Worm (Caenorhabditis elegans): ENCODE data around the gene F20B6.6.
A peak's percentile ranks its signal among the peaks of the same experiment; 100 is the strongest.

The F20B6.6 gene

DNA sequence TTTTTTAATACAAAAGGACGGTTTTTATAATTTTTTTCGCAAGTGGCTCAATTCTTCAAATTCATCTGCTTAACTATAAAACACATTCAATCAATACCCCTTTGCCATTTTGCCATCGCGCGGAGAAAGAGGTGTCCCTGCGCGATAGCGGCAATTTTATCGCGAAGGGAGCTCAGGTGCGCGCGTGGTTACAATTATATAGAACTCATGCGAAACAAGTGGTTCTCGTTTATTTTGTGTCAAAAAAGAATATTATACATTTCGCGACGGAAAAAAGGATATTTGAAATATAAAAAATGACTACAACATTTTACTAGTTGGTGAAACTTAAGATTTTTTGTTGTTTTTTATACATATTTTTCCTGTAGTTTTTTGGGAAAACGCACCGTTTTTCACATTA, 7.1 kb upstream of the F20B6.6 start (continued):
- TF ChIP-seq fkh-10 (GFP tag; optimal IDR thresholded peaks at IDR 0.05): peak; percentile 68
- TF ChIP-seq hlh-8 (tag; optimal IDR thresholded peaks at IDR 0.05): peak; percentile 79
- TF ChIP-seq Y22D7AL.16 (tag; optimal IDR thresholded peaks at IDR 0.05): no peak
- TF ChIP-seq lin-11 (tag; optimal IDR thresholded peaks at IDR 0.05): peak; percentile 55
- peak; percentile 35 for TF ChIP-seq hlh-6 (tag; optimal IDR thresholded peaks at IDR 0.05)
- peak; percentile 40 for TF ChIP-seq C38D4.7 (GFP tag; optimal IDR thresholded peaks at IDR 0.05)
- no peak for TF ChIP-seq pag-3 (tag; optimal IDR thresholded peaks at IDR 0.05; ENCODE audit: borderline replicate concordance)
- peak; percentile 37 for TF ChIP-seq pqm-1 (tag; optimal IDR thresholded peaks at IDR 0.05)
- peak; percentile 91 for TF ChIP-seq ceh-14 (tag; optimal IDR thresholded peaks at IDR 0.05)
- TF ChIP-seq hlh-15 (tag; optimal IDR thresholded peaks at IDR 0.05): peak; percentile 16
- TF ChIP-seq ceh-31 (tag; optimal IDR thresholded peaks at IDR 0.05): peak; percentile 98
- no peak for TF ChIP-seq zip-5 (tag; optimal IDR thresholded peaks at IDR 0.05)
- TF ChIP-seq pros-1 (tag; optimal IDR thresholded peaks at IDR 0.05): peak; percentile 94
- TF ChIP-seq dmd-4 (tag; optimal IDR thresholded peaks at IDR 0.05; ENCODE audit: borderline replicate concordance): peak; percentile 76
- TF ChIP-seq K09A11.1 (tag; optimal IDR thresholded peaks at IDR 0.05; ENCODE audit: insufficient read depth): peak; percentile 85
- peak; percentile 52 for TF ChIP-seq ets-4 (tag; optimal IDR thresholded peaks at IDR 0.05)
- TF ChIP-seq rnt-1 (tag; optimal IDR thresholded peaks at IDR 0.05): peak; percentile 94
- TF ChIP-seq ceh-6 (GFP tag; optimal IDR thresholded peaks at IDR 0.05): peak; percentile 70
- peak; percentile 66 for TF ChIP-seq pha-2 (tag; optimal IDR thresholded peaks at IDR 0.05)
- peak; percentile 73 for TF ChIP-seq sox-4 (tag; optimal IDR thresholded peaks at IDR 0.05)
- no peak for TF ChIP-seq K02D7.2 (tag; optimal IDR thresholded peaks at IDR 0.05)
- TF ChIP-seq sox-2 (GFP tag; IDR thresholded peaks at IDR 0.05): peak; percentile 80
- peak; percentile 95 for TF ChIP-seq unc-42 (tag; optimal IDR thresholded peaks at IDR 0.05)
- TF ChIP-seq ceh-45 (GFP tag; IDR thresholded peaks at IDR 0.05): peak; percentile 75
- TF ChIP-seq unc-55 (GFP tag; optimal IDR thresholded peaks at IDR 0.05): peak; percentile 82
- peak; percentile 42 for TF ChIP-seq lim-6 (tag; optimal IDR thresholded peaks at IDR 0.05)
- peak; percentile 72 for TF ChIP-seq pat-9 (tag; optimal IDR thresholded peaks at IDR 0.05)
- peak; percentile 100 for TF ChIP-seq sdc-2 (tag; optimal IDR thresholded peaks at IDR 0.05)
- no peak for TF ChIP-seq ceh-9 (tag; optimal IDR thresholded peaks at IDR 0.05)
- TF ChIP-seq gmeb-2 (tag; optimal IDR thresholded peaks at IDR 0.05): peak; percentile 63
- peak; percentile 90 for TF ChIP-seq unc-86 (tag; optimal IDR thresholded peaks at IDR 0.05)
- peak; percentile 83 for TF ChIP-seq syd-9 (tag; optimal IDR thresholded peaks at IDR 0.05)
- TF ChIP-seq mec-3 (tag; optimal IDR thresholded peaks at IDR 0.05; ENCODE audit: borderline replicate concordance): no peak
- TF ChIP-seq ceh-48 (tag; optimal IDR thresholded peaks at IDR 0.05): peak; percentile 94
- TF ChIP-seq ceh-30 (tag; optimal IDR thresholded peaks at IDR 0.05): peak; percentile 78
- peak; percentile 83 for TF ChIP-seq pax-1 (tag; optimal IDR thresholded peaks at IDR 0.05)
- peak; percentile 73 for TF ChIP-seq ztf-16 (tag; optimal IDR thresholded peaks at IDR 0.05)
- peak; percentile 41 for TF ChIP-seq npax-4 (tag; optimal IDR thresholded peaks at IDR 0.05)
- peak; percentile 95 for TF ChIP-seq tbx-2 (tag; optimal IDR thresholded peaks at IDR 0.05)
- peak; percentile 82 for TF ChIP-seq ceh-22 (tag; optimal IDR thresholded peaks at IDR 0.05)
- peak; percentile 66 for TF ChIP-seq tbx-7 (tag; optimal IDR thresholded peaks at IDR 0.05)
- peak; percentile 78 for TF ChIP-seq C08G9.2 (tag; optimal IDR thresholded peaks at IDR 0.05)
- TF ChIP-seq fkh-6 (tag; optimal IDR thresholded peaks at IDR 0.05): no peak
- TF ChIP-seq fax-1 (tag; optimal IDR thresholded peaks at IDR 0.05): peak; percentile 6
- TF ChIP-seq ceh-19 (GFP tag; optimal IDR thresholded peaks at IDR 0.05): peak; percentile 71
- TF ChIP-seq ceh-2 (tag; optimal IDR thresholded peaks at IDR 0.05): peak; percentile 89
- TF ChIP-seq che-1 (tag; optimal IDR thresholded peaks at IDR 0.05): peak; percentile 55
- TF ChIP-seq elt-4 (tag; optimal IDR thresholded peaks at IDR 0.05): no peak

All from whole organism, late embryonic.